Fruit fly (Drosophila melanogaster): ENCODE measurements around the gene ssp3.

Gene ssp3

DNA sequence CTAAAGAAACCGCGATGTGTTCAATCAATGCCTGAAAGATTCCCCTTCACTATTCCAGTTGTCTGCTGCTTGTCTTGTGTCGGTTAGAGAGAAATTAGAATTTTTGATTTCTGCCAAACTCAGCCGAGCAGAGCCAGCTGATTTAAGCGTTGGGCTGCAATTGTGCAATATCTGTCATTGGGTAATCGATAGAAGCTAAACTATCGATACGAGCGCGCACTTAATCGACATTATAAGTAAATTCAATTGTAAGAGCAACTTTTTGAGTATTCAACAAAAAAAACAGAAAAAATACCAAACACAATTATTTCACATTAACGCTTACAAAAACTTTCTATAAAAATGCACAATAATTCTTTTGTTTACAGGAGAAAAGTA lies at the start of gene ssp3:
Gene ssp3, minus strand, starts transcription at position 164 of the 378 bp plus-strand sequence.
- TF ChIP-seq EcR (GFP tag; optimal IDR thresholded peaks at IDR 0.05) (no peak), pan (optimal IDR thresholded peaks at IDR 0.05) (no peak), usp (GFP tag; optimal IDR thresholded peaks at IDR 0.05) (no peak), CG8478 (optimal IDR thresholded peaks at IDR 0.05) (no peak), psq (optimal IDR thresholded peaks at IDR 0.05) (no peak), Dll (optimal IDR thresholded peaks at IDR 0.05) (no peak)

DNA sequence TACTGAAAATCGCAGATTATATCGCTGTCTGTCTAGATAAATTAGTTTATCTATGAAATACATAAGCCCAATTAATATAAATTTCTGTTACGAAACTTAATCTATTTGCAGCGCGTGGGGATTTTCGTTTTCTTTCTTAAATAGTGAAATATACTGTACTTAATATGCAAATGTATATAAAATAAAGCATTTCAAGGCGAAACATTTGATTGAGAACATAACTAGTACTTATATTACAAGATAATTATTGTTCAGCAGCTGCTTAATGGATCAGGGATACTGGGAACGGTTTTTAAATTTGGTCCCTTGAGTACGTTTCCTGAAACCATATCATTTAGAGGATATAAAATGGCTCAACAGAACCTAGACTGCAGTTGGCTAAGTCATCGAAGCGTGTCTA lies 48.4 kb upstream of the ssp3 start, which contains the start of gene CG46465:
Gene CG46465, plus strand, starts transcription at position 301 of the 400 bp plus-strand sequence.
- no peak for TF ChIP-seq EcR (GFP tag; optimal IDR thresholded peaks at IDR 0.05)
- no peak for TF ChIP-seq pan (optimal IDR thresholded peaks at IDR 0.05)
- no peak for TF ChIP-seq psq (optimal IDR thresholded peaks at IDR 0.05)
- no peak for TF ChIP-seq CG8478 (optimal IDR thresholded peaks at IDR 0.05)
- no peak for TF ChIP-seq usp (GFP tag; optimal IDR thresholded peaks at IDR 0.05)
- TF ChIP-seq Dll (optimal IDR thresholded peaks at IDR 0.05) = no peak

DNA sequence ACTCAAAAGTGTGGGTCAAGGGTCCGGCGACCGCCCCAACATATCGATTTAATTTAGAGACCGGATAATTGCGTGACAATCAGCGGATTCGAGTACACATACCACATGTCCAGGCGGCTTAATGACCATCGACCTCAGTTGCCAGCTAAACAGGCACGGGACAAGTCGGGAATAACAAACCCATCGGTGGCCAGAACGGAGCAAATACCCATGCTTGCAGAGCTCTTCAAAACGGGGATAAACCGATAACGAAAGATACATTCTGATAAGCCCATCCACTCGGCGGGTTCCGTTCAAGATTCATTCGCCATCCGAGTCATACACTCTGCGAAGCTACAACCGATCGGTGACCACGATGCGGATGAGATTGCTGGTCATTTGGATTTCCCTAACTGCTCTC lies 47.0 kb upstream of the ssp3 start, which contains the start of gene CG15169:
Gene CG15169, plus strand, starts transcription at position 301 of the 400 bp plus-strand sequence.
- TF ChIP-seq EcR (GFP tag; optimal IDR thresholded peaks at IDR 0.05) (no peak), usp (GFP tag; optimal IDR thresholded peaks at IDR 0.05) (no peak), Dll (optimal IDR thresholded peaks at IDR 0.05) (no peak), CG8478 (optimal IDR thresholded peaks at IDR 0.05) (no peak), pan (optimal IDR thresholded peaks at IDR 0.05) (no peak), psq (optimal IDR thresholded peaks at IDR 0.05) (no peak)

dm6 chr2L:18990133-18990532 lies 46.4 kb upstream of the ssp3 start, which contains the start of gene CG15170:
CG15170 (minus strand) TSS chr2L:18990233.
- TF ChIP-seq Dll (optimal IDR thresholded peaks at IDR 0.05) (no peak), pan (optimal IDR thresholded peaks at IDR 0.05) (no peak), EcR (GFP tag; optimal IDR thresholded peaks at IDR 0.05) (no peak), usp (GFP tag; optimal IDR thresholded peaks at IDR 0.05) (no peak), psq (optimal IDR thresholded peaks at IDR 0.05) (no peak), CG8478 (optimal IDR thresholded peaks at IDR 0.05) (no peak)

DNA sequence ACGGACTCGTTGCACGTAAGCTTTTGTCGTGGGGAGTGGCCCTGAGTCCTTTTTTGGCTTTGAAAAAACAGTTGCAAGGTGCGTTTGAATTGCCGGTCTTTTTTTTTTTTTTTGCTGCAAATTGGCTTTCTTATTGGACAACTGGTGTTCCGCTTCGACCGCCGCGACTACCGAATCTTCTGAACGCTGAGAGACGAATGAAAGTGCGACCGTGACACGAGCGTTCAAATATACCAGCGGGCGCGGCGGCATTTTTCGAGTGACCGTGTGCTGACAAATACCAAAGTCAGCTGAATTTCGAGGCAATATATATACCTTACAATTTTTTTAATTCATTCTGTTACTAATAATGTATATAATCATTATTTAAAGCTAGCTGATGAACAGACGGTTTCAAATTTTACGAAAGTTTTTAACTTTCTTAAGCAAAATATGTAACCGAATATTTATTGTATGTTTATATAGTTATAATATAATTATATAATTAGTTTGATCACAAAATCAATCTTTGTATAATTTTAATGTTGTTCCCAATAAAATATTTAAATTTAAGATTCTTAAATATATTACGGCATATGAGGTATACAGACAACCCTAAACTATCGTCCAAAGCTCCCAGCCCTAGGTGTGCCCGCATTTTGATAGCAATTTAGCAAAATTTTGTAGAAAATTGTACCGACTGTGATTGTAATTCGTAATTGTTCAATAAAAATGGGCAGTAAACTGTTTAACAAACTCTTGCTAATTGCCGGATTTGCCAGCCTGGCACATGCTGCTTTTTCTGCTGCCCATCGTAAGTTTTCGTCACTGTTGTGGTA lies 43.5 kb upstream of the ssp3 start, which contains the start of the genes Swip-1 and EMC5:
Gene Swip-1, minus strand, starts transcription at position 203 of the 818 bp plus-strand sequence.
Gene EMC5, plus strand, starts transcription at position 630 of the 818 bp plus-strand sequence.
- no peak for TF ChIP-seq EcR (GFP tag; optimal IDR thresholded peaks at IDR 0.05)
- no peak for TF ChIP-seq Dll (optimal IDR thresholded peaks at IDR 0.05)
- no peak for TF ChIP-seq usp (GFP tag; optimal IDR thresholded peaks at IDR 0.05)

DNA sequence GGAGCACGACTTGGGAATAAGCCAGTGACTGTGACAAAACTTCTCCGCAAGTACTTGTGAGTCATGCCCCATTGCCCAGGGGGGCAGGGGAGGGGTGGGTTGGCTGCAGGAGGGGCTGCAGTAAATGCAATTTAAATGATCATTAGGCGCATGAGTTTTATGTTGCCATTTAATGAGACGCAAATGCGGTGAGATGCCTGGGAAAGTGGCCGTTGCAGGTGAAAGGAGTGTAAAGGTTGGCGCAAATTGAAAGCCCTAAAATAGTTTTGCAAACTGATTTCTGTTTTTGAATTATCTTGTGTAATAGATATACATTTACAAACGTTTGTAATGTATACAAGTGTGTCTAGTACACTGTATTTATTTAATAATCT lies 42.4 kb upstream of the ssp3 start:
- TF ChIP-seq EcR (GFP tag; optimal IDR thresholded peaks at IDR 0.05) (no peak), CG8478 (optimal IDR thresholded peaks at IDR 0.05) (no peak), usp (GFP tag; optimal IDR thresholded peaks at IDR 0.05) (no peak), Dll (optimal IDR thresholded peaks at IDR 0.05) (no peak), psq (optimal IDR thresholded peaks at IDR 0.05) (no peak), pan (optimal IDR thresholded peaks at IDR 0.05) (no peak)

DNA sequence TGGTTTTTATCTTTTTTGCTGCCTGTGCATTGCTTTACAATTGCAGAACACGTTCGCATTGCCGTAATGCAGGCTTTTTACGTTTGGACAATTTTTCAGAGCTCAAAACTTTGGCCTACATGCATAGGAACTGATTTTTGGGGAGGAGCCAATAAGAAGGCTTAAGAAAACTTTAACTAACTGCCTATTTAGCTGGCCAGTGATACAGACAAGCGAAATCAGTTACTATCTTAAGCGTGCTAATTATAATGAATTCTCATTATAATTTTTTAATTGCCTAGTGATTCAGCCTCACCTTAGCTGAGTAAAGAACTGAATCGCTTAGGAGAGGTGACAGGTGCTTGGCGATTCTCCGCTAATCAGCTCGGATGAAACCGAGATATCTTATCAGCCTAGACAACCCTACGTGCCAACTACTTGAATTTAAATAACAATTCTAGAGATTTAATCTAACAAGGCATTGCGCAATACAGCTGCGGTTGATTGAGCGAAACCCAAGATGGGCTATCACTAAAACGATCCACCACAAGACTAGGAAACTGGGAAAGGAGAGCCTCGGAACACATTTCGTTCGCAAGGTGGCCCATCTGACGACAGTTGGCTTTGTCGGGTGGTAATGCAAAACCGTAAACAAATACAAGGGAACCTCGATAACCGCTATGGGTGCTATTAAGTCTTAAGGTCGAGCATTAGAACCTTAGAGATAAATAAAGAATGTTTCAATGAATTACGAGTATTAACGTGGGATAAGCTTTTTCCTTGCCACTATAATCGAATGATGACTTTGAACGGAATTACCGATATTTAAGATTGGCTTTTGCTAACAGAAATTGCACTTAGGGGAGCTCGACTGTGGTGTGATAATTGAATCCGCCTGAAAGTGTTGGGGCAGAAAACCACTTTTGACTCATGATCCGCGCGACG lies 41.7 kb upstream of the ssp3 start:
- no peak for TF ChIP-seq usp (GFP tag; optimal IDR thresholded peaks at IDR 0.05)
- no peak for TF ChIP-seq Dll (optimal IDR thresholded peaks at IDR 0.05)
- TF ChIP-seq pan (optimal IDR thresholded peaks at IDR 0.05) = no peak
- no peak for TF ChIP-seq CG8478 (optimal IDR thresholded peaks at IDR 0.05)
- no peak for TF ChIP-seq psq (optimal IDR thresholded peaks at IDR 0.05)
- TF ChIP-seq EcR (GFP tag; optimal IDR thresholded peaks at IDR 0.05) = no peak

DNA sequence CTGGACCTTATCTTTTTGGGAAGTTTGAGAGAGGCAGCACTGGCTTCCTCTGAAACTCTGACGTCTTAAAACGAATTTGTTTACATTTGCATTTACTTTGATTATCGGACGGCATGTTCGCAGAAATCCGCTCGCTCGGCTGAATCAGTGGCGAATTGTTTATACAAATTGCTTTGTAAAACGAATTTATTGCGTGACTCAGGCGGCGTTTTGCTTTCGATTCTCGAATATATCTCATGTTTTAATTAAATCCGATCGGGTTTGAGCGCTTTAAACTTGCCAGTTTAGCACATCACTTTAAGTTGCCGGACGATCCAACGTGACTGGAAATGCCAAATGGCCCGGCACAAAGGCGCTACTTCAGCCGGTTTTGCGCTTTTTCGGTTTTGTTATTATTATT lies 40.4 kb upstream of the ssp3 start:
- TF ChIP-seq Dll (optimal IDR thresholded peaks at IDR 0.05) = no peak
- TF ChIP-seq CG8478 (optimal IDR thresholded peaks at IDR 0.05) = no peak
- no peak for TF ChIP-seq psq (optimal IDR thresholded peaks at IDR 0.05)
- TF ChIP-seq EcR (GFP tag; optimal IDR thresholded peaks at IDR 0.05) = no peak
- no peak for TF ChIP-seq pan (optimal IDR thresholded peaks at IDR 0.05)
- TF ChIP-seq usp (GFP tag; optimal IDR thresholded peaks at IDR 0.05) = no peak

DNA sequence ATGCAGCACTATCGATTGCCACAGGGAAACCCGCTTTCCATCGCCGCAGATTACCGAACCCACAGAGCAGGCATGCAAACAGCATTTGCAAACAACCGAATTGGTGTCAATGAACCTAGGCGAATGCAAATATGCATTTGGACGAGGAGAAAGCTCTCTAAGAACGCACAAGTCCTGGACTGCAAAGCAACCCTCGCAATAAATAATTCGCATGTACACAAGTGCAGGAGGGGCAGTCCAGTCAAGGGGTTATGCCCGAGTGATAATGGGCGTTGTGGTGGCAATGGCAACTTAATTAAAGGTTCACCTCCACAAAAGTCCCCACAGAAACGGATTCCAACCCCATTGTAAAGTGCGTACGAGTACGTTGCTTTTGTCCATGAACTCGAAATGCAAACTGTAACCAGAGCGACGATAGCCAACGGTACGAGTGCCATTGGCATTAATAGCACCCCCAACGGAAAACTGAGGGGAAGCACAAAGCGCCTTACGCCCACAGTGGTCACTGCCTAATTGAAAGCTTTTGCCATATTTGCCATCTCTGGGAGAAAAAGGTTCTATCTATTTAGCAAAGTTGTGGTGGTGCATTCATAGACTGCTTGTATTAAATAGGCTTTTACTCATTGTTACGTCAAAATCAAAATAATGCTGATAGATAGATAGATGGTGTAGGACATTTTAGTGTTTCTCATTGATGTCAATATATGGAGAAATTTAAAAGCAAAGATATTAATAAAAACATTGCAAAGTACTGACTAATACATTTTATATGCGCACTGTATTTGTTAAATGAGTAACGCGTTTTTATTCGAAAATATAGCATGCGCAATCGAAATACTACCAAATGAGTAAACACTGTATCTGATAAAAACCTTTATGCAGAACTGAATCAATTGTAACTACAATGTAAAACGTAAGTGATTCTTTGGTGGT lies 39.3 kb upstream of the ssp3 start:
- TF ChIP-seq usp (GFP tag; optimal IDR thresholded peaks at IDR 0.05) (no peak), psq (optimal IDR thresholded peaks at IDR 0.05) (no peak), EcR (GFP tag; optimal IDR thresholded peaks at IDR 0.05) (no peak), CG8478 (optimal IDR thresholded peaks at IDR 0.05) (no peak), Dll (optimal IDR thresholded peaks at IDR 0.05) (no peak), pan (optimal IDR thresholded peaks at IDR 0.05) (no peak)

DNA sequence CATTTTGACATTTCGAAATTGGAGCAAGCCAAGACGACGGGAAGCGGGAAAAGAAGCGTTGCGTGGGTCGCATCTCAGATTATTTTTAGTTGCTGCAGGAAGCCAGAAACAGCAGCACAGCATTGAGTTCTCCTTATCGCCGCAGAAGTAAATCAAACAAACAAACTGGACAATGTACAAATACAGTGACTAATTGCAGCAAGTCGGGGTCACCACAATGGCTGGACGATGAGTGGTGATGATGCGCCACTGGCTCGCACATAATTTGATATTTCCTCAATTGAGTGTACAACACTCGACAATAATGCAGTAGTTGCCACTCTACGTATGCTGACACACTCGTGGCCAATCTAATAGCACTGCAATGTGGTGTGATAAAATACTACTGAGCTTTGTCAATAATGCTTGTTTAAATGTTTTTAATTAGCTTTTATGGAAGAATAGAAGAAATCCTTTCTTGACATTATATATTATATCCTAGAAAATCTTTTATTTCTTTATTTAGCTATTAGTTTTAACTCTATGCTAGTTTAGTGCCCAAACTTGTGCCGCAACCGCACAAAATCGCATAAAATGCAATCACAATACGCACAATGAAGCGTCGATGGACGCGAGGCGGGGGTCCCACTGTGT lies 38.3 kb upstream of the ssp3 start:
- no peak for TF ChIP-seq CG8478 (optimal IDR thresholded peaks at IDR 0.05)
- no peak for TF ChIP-seq psq (optimal IDR thresholded peaks at IDR 0.05)
- no peak for TF ChIP-seq pan (optimal IDR thresholded peaks at IDR 0.05)
- TF ChIP-seq usp (GFP tag; optimal IDR thresholded peaks at IDR 0.05) = no peak
- TF ChIP-seq Dll (optimal IDR thresholded peaks at IDR 0.05) = no peak
- TF ChIP-seq EcR (GFP tag; optimal IDR thresholded peaks at IDR 0.05) = no peak

Measured in whole organism.